Fruit fly (Drosophila melanogaster) S2 (cell line): Measurements from ENCODE around the gene Sox21a.

Experiments
- CG8478 ChIP-seq: fragments of >200 bp; optimal IDR thresholded peaks from 2 replicates; lab custom pipeline; 2018
- CTCF ChIP-seq, 2 experiments: fragments of >200 bp; optimal IDR thresholded peaks; 2 replicates each; lab custom pipeline; 2018

DNA sequence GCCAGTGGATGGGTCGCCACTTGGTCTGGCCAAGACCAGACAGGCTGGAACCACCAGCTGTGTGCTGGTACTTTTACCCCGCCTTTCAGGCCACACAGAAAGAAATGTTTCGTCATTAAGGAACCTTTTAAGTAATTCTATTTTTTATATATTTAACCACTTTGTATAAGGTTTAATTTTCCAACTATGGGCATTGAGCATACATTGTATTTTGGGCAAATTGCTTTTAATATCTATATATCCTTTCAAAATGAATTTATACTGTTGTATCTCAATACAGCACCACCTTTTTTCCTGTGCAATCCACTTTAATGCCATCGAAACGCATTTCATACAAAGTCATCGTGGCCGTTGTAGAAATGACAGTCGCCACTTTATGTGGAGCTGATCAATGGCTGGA is 38.5 kb upstream of the Sox21a start:
- TF ChIP-seq CG8478: no peak
- no peak for TF ChIP-seq CTCF (optimal IDR thresholded peaks at IDR 0.05; lab: Kevin White, UChicago)
